Fruit fly (Drosophila melanogaster) whole organism, embryonic: ENCODE data around the gene Gcna.

Source experiments
- Aef1 ChIP-seq: fragments of 200-800 bp; sonication (Bioruptor generic); IDR thresholded peaks from 3 replicates; pipeline ENCODE4 v1.3.6; 2022; ENCODE audit warnings: missing biosample characterization, missing genetic modification characterization
- CG10147 ChIP-seq: fragments of 200-800 bp; sonication (Bioruptor generic); optimal IDR thresholded peaks from 2 replicates; lab custom pipeline; 2019; ENCODE audit warnings: missing biosample characterization, mild to moderate bottlenecking, missing genetic modification characterization, moderate library complexity
- CG10209 ChIP-seq: fragments of 200-800 bp; sonication (Bioruptor generic); optimal IDR thresholded peaks from 3 replicates; lab custom pipeline; 2017; ENCODE audit warnings: missing biosample characterization, mild to moderate bottlenecking, missing genetic modification characterization, missing genetic modification reagents
- CG11093 ChIP-seq: fragments of 200-800 bp; sonication (Bioruptor generic); IDR thresholded peaks from 3 replicates; pipeline ENCODE4 v1.3.6; 2022; ENCODE audit warnings: missing biosample characterization, missing genetic modification characterization
- CG11695 ChIP-seq: fragments of 200-800 bp; sonication (Bioruptor generic); IDR thresholded peaks from 3 replicates; pipeline ENCODE4 v1.3.6; 2022; ENCODE audit warnings: missing biosample characterization, missing genetic modification characterization
- CG12236 ChIP-seq: fragments of 200-800 bp; sonication (Bioruptor generic); optimal IDR thresholded peaks from 2 replicates; lab custom pipeline; 2016; ENCODE audit warnings: missing biosample characterization, missing genetic modification characterization
- CG12769 ChIP-seq: fragments of 200-800 bp; sonication (Bioruptor generic); optimal IDR thresholded peaks from 2 replicates; lab custom pipeline; 2019; ENCODE audit warnings: missing biosample characterization, mild to moderate bottlenecking, missing genetic modification characterization, moderate library complexity
- CG17568 ChIP-seq: fragments of 200-800 bp; sonication (Bioruptor generic); optimal IDR thresholded peaks from 2 replicates; lab custom pipeline; 2018; ENCODE audit warnings: missing biosample characterization, mild to moderate bottlenecking, missing genetic modification characterization, moderate library complexity
- CG1832 ChIP-seq: fragments of 200-800 bp; sonication (Bioruptor generic); optimal IDR thresholded peaks from 2 replicates; lab custom pipeline; 2017; ENCODE audit warnings: missing biosample characterization, mild to moderate bottlenecking, missing genetic modification characterization, inconsistent platforms
- CG18764 ChIP-seq: fragments of 200-800 bp; sonication (Bioruptor generic); optimal IDR thresholded peaks from 3 replicates; lab custom pipeline; 2016; ENCODE audit warnings: missing biosample characterization, missing genetic modification characterization
- CG2202 ChIP-seq: fragments of 200-800 bp; sonication (Bioruptor generic); optimal IDR thresholded peaks from 2 replicates; lab custom pipeline; 2018; ENCODE audit warnings: missing biosample characterization, mild to moderate bottlenecking, missing genetic modification characterization
- CG3847 ChIP-seq: fragments of 200-800 bp; sonication (Bioruptor generic); IDR thresholded peaks from 2 replicates; pipeline ENCODE4 v1.3.6; 2022; ENCODE audit warnings: missing biosample characterization, missing genetic modification characterization
- CG4328 ChIP-seq: fragments of 200-800 bp; sonication (Bioruptor generic); optimal IDR thresholded peaks from 3 replicates; lab custom pipeline; 2017; ENCODE audit warnings: missing biosample characterization, missing genetic modification reagents, missing genetic modification characterization
- CG4820 ChIP-seq: fragments of 200-800 bp; sonication (Bioruptor generic); optimal IDR thresholded peaks from 3 replicates; lab custom pipeline; 2016; ENCODE audit warnings: missing biosample characterization, missing genetic modification characterization
- CG6175 ChIP-seq: fragments of 200-800 bp; sonication (Bioruptor generic); IDR thresholded peaks from 3 replicates; pipeline ENCODE4 v1.3.6; 2022; ENCODE audit warnings: missing biosample characterization, missing genetic modification characterization
- CG6272 ChIP-seq: fragments of 200-800 bp; sonication (Bioruptor generic); IDR thresholded peaks from 2 replicates; pipeline ENCODE4 v1.3.6; 2022; ENCODE audit warnings: missing biosample characterization, missing genetic modification characterization
- CG6813 ChIP-seq: fragments of 200-800 bp; sonication (Bioruptor generic); optimal IDR thresholded peaks from 2 replicates; lab custom pipeline; 2017; ENCODE audit warnings: missing biosample characterization, missing genetic modification characterization, mild to moderate bottlenecking, moderate library complexity, missing genetic modification reagents
- CG7963 ChIP-seq: fragments of 200-800 bp; sonication (Bioruptor generic); IDR thresholded peaks from 3 replicates; pipeline ENCODE4 v1.3.6; 2022; ENCODE audit warnings: missing biosample characterization, missing genetic modification characterization; ENCODE audit not compliant: partially characterized antibody
- CG8281 ChIP-seq: fragments of 200-800 bp; sonication (Bioruptor generic); optimal IDR thresholded peaks from 2 replicates; lab custom pipeline; 2018; ENCODE audit warnings: missing biosample characterization, mild to moderate bottlenecking, missing genetic modification characterization, moderate library complexity
- CG8359 ChIP-seq: fragments of 200-800 bp; sonication (Bioruptor generic); optimal IDR thresholded peaks from 2 replicates; lab custom pipeline; 2017; ENCODE audit warnings: missing biosample characterization, mild to moderate bottlenecking, missing genetic modification characterization, borderline replicate concordance
- CG8478 ChIP-seq: fragments of >200 bp; optimal IDR thresholded peaks from 2 replicates; lab custom pipeline; 2018
- Dll ChIP-seq: fragments of 200-800 bp; sonication (Bioruptor generic); IDR thresholded peaks from 4 replicates; pipeline ENCODE4 v1.3.6; 2022; ENCODE audit warnings: missing biosample characterization, missing genetic modification characterization; ENCODE audit not compliant: partially characterized antibody
- ERR ChIP-seq: fragments of 200-800 bp; sonication (Bioruptor generic); optimal IDR thresholded peaks from 2 replicates; lab custom pipeline; 2016; ENCODE audit warnings: missing biosample characterization, missing genetic modification characterization
- Hmx ChIP-seq: fragments of 200-800 bp; sonication (Bioruptor generic); optimal IDR thresholded peaks from 2 replicates; lab custom pipeline; 2016; ENCODE audit warnings: missing biosample characterization, missing genetic modification characterization
- Hr39 ChIP-seq: fragments of >200 bp; optimal IDR thresholded peaks from 2 replicates; lab custom pipeline; 2017
- MESR4 ChIP-seq: fragments of 200-800 bp; sonication (Bioruptor generic); optimal IDR thresholded peaks from 2 replicates; lab custom pipeline; 2018; ENCODE audit warnings: missing biosample characterization, mild to moderate bottlenecking, missing genetic modification characterization, moderate library complexity
- Mrtf ChIP-seq: fragments of 200-800 bp; sonication (Bioruptor generic); IDR thresholded peaks from 3 replicates; pipeline ENCODE4 v1.3.6; 2022; ENCODE audit warnings: missing biosample characterization, missing genetic modification characterization
- Side ChIP-seq: fragments of 200-800 bp; sonication (Bioruptor generic); optimal IDR thresholded peaks from 2 replicates; lab custom pipeline; 2016; ENCODE audit warnings: missing biosample characterization, missing genetic modification characterization
- Stat92E ChIP-seq, 3 experiments: fragments of >200 bp in 2 of 3; fragments of 200-800 bp in 1 of 3; sonication (Bioruptor generic) in 1 of 3; optimal IDR thresholded peaks; 2 replicates each; lab custom pipeline; 2017 to 2019; ENCODE audit warnings: missing biosample characterization in 3 of 3, missing genetic modification characterization in 3 of 3, mild to moderate bottlenecking in 1 of 3, moderate library complexity in 1 of 3
- TFAM ChIP-seq: fragments of 200-800 bp; sonication (Bioruptor generic); optimal IDR thresholded peaks from 2 replicates; lab custom pipeline; 2017; ENCODE audit warnings: missing biosample characterization, missing genetic modification characterization, inconsistent platforms
- Taf1 ChIP-seq: fragments of 200-800 bp; sonication (Bioruptor generic); IDR thresholded peaks from 2 replicates; pipeline ENCODE4 v1.3.6; 2022; ENCODE audit warnings: missing biosample characterization, missing genetic modification characterization
- ara ChIP-seq: fragments of 200-800 bp; sonication (Bioruptor generic); IDR thresholded peaks from 2 replicates; pipeline ENCODE4 v1.3.6; 2022; ENCODE audit warnings: missing biosample characterization, missing genetic modification characterization
- caup ChIP-seq: fragments of 200-800 bp; sonication (Bioruptor generic); optimal IDR thresholded peaks from 3 replicates; lab custom pipeline; 2017; ENCODE audit warnings: missing biosample characterization, mild to moderate bottlenecking, missing genetic modification characterization, moderate library complexity; ENCODE audit not compliant: severe bottlenecking
- gce ChIP-seq: fragments of 200-800 bp; sonication (Bioruptor generic); IDR thresholded peaks from 3 replicates; pipeline ENCODE4 v1.3.6; 2022; ENCODE audit warnings: missing biosample characterization, missing genetic modification characterization
- grau ChIP-seq: fragments of 200-800 bp; optimal IDR thresholded peaks from 3 replicates; lab custom pipeline; 2019; ENCODE audit warnings: missing biosample characterization, mild to moderate bottlenecking, missing genetic modification characterization, moderate library complexity
- hbn ChIP-seq: fragments of 200-800 bp; sonication (Bioruptor generic); IDR thresholded peaks from 2 replicates; pipeline ENCODE4 v1.3.6; 2022; ENCODE audit warnings: missing biosample characterization, missing genetic modification characterization; ENCODE audit not compliant: partially characterized antibody
- ken ChIP-seq: fragments of 200-800 bp; sonication (Bioruptor generic); IDR thresholded peaks from 3 replicates; pipeline ENCODE4 v1.3.6; 2022; ENCODE audit warnings: missing biosample characterization, missing genetic modification characterization
- pho ChIP-seq: fragments of 200-800 bp; sonication (Bioruptor generic); optimal IDR thresholded peaks from 2 replicates; lab custom pipeline; 2016; ENCODE audit warnings: missing biosample characterization, missing genetic modification characterization
- pzg ChIP-seq: fragments of 200-800 bp; sonication (Bioruptor generic); optimal IDR thresholded peaks from 3 replicates; lab custom pipeline; 2018; ENCODE audit warnings: missing biosample characterization, mild to moderate bottlenecking, missing genetic modification characterization, moderate library complexity
- scrt ChIP-seq: fragments of 200-800 bp; sonication (Bioruptor generic); optimal IDR thresholded peaks from 2 replicates; lab custom pipeline; 2018; ENCODE audit warnings: missing biosample characterization, mild to moderate bottlenecking, missing genetic modification characterization, moderate library complexity
- slp2 ChIP-seq: fragments of 200-800 bp; sonication (Bioruptor generic); optimal IDR thresholded peaks from 2 replicates; lab custom pipeline; 2016; ENCODE audit warnings: missing biosample characterization, missing genetic modification characterization
- tap ChIP-seq: fragments of 200-800 bp; optimal IDR thresholded peaks from 3 replicates; lab custom pipeline; 2019; ENCODE audit warnings: missing biosample characterization, mild to moderate bottlenecking, missing genetic modification characterization, moderate library complexity
- ttk ChIP-seq: fragments of 200-800 bp; sonication (Bioruptor generic); IDR thresholded peaks from 2 replicates; pipeline ENCODE4 v2.1.2; 2022; ENCODE audit warnings: missing biosample characterization, missing genetic modification characterization
- unpg ChIP-seq: fragments of 200-800 bp; sonication (Bioruptor generic); optimal IDR thresholded peaks from 3 replicates; lab custom pipeline; 2018; ENCODE audit warnings: missing biosample characterization, mild to moderate bottlenecking, missing genetic modification characterization, moderate library complexity
- wor ChIP-seq: fragments of 200-800 bp; sonication (Bioruptor generic); IDR thresholded peaks from 2 replicates; pipeline ENCODE4 v1.3.6; 2022; ENCODE audit warnings: missing biosample characterization, missing genetic modification characterization
- z ChIP-seq: fragments of 200-800 bp; sonication (Bioruptor generic); IDR thresholded peaks from 3 replicates; pipeline ENCODE4 v1.3.6; 2022; ENCODE audit warnings: missing biosample characterization, missing genetic modification characterization
- zf30C ChIP-seq: fragments of 200-800 bp; sonication (Bioruptor generic); optimal IDR thresholded peaks from 3 replicates; lab custom pipeline; 2018; ENCODE audit warnings: missing biosample characterization, mild to moderate bottlenecking, missing genetic modification characterization
- zfh2 ChIP-seq: fragments of 200-800 bp; sonication (Bioruptor generic); optimal IDR thresholded peaks from 2 replicates; lab custom pipeline; 2016; ENCODE audit warnings: missing biosample characterization, missing genetic modification characterization

Gcna gene

DNA sequence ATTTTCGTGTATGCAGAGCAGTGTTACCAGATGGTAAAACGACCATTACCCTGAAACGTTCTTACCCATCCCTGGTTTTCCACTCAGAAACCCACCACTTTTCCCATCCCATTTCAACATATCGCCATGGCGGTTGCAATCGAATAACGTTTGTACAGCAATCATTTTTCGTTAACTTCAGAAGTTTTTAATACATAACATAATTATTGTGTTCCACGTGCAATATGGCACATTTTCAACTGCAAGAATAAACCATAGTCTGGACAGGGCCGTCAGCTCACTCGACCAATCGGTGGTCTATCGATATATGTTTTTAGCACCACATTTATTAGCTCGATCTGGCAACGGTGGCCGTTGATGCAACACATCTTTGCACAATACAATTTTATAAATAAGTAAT lies 24.3 kb upstream of the Gcna start, which contains the start of the genes trr and mRpL16 (continued):
- TF ChIP-seq CG11093 (no peak; the same call in 2 of the 3 replicates), Mrtf (GFP tag; lab: Robert Waterston, UW) (no peak), zf30C (GFP tag; lab: Kevin White, UChicago) (no peak), CG12236 (GFP tag; lab: Kevin White, UChicago) (no peak)

DNA sequence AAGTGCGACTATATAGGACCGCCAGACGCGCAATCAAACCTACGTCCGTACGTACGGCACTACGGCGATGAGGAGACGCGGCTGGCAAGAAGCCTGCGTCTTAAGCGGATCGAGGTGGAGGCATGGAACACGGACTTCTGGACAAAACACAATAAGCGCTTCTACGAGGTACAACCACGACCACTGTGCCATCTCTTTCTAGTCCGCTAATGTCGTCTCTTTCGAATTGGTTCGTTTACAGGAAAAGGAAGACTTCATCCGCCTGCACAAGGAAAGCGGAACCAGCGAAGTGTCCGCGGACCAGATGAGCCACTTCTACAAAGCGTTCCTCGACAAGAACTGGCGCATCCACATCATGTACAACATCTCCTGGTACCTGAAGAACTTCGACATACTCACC lies 15.1 kb upstream of the Gcna start:
- TF ChIP-seq scrt (no peak), CG6272 (GFP tag; lab: Robert Waterston, UW) (no peak), CG8359 (GFP tag; lab: Kevin White, UChicago) (no peak), CG1832 (GFP tag; lab: Kevin White, UChicago) (peak; percentile 58), wor (GFP tag; lab: Robert Waterston, UW) (no peak), CG8478 (peak; percentile 76)

DNA sequence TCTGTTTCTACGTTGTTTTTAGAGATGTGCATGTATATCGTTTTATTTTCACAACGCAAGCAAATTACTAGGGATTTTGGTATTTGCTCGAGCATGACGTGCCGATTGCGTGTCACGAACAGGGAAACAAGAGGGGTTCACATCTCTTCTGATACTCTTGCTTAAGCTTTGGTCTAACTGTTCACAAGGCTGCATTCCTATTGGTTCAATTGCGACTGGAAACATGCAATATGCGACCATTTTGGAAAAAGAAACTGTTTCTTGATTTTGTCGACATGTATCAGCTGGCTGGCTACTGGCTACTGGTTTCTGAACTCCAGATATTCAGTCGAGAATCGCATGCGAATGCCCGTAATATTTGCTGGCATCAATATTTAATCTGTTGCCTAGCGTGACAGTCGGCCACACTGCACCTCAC lies 14.5 kb upstream of the Gcna start, which contains the start of gene Coa8:
Coa8 (plus strand) TSS at position 144 of the 418 bp plus-strand sequence.
- TF ChIP-seq tap (tag; lab: Kevin White, UChicago) (no peak), CG8281 (tag; lab: Kevin White, UChicago) (no peak), grau (tag; lab: Kevin White, UChicago) (peak; percentile 48), Hr39 (no peak), CG18764 (GFP tag; lab: Kevin White, UChicago) (no peak), zfh2 (GFP tag; lab: Kevin White, UChicago) (peak; percentile 62), pho (peak; percentile 44), TFAM (GFP tag; lab: Kevin White, UChicago) (no peak), ERR (GFP tag; lab: Kevin White, UChicago) (peak; percentile 23), z (GFP tag; lab: Robert Waterston, UW) (no peak), Aef1 (GFP tag; lab: Robert Waterston, UW) (peak; percentile 26; the same call in 2 of the 3 replicates), CG12769 (no peak), Taf1 (GFP tag; lab: Robert Waterston, UW) (no peak), CG17568 (GFP tag; lab: Kevin White, UChicago) (no peak), CG6175 (GFP tag; lab: Robert Waterston, UW) (no peak), CG10147 (GFP tag; lab: Kevin White, UChicago) (peak; percentile 3), hbn (GFP tag; lab: Robert Waterston, UW) (peak; percentile 37), CG4820 (GFP tag; lab: Kevin White, UChicago) (no peak), CG7963 (GFP tag; lab: Robert Waterston, UW) (0 out of 3 replicates have a peak, but pooled peaks have one; percentile 36), Hmx (GFP tag; lab: Kevin White, UChicago) (no peak), CG4328 (GFP tag; lab: Kevin White, UChicago) (no peak), ttk (GFP tag; lab: Robert Waterston, UW) (peak; percentile 18; the same call in 1 of the 2 replicates), Stat92E (GFP tag; optimal IDR thresholded peaks at IDR 0.05; lab: Kevin White, UChicago) (no peak), CG6813 (GFP tag; lab: Kevin White, UChicago) (no peak), caup (peak; percentile 47), ara (no peak), Side (GFP tag; lab: Kevin White, UChicago) (no peak), CG2202 (tag; lab: Kevin White, UChicago) (no peak), unpg (peak; percentile 53), pzg (GFP tag; lab: Kevin White, UChicago) (peak; percentile 46), Dll (GFP tag; lab: Robert Waterston, UW) (peak; percentile 57), CG3847 (GFP tag; lab: Robert Waterston, UW) (peak; percentile 44), CG11695 (peak; percentile 49; the same call in 2 of the 3 replicates), slp2 (no peak), gce (GFP tag; lab: Robert Waterston, UW) (no peak), ken (GFP tag; lab: Robert Waterston, UW) (0 out of 3 replicates have a peak, but pooled peaks have one; percentile 8), MESR4 (GFP tag; lab: Kevin White, UChicago) (no peak), CG10209 (GFP tag; lab: Kevin White, UChicago) (no peak)
